Comparison of ENCODE assay signal across 5 fruit fly cellular contexts in the genomic region with DNA sequence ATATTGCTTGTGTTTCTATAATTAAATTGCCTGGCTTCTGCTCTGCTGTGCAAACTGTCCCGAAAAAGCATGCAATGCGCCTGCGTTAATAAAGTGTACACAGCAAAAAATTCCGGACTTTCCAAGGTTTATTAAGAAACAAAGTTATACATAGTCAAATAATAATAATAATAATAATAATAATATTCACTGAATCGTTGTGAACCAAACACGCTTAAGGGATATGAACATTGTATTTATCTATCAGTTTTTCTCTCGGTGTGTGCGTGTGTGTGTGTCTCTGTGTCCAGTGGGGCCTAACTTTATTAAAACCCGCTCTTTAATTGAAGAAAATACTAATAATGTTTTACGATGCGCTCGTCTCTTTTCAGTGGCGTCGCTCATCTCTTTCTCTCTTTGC.
TF ChIP-seq lines count a peak whose summit lies in the region.

No protein-coding gene starts in this region.

- TF ChIP-seq CTCF in whole organism, embryonic (GFP tag; optimal IDR thresholded peaks at IDR 0.05; lab: Kevin White, UChicago): no peak

TF ChIP-seq in whole organism, adult, 20 proteins besides CTCF, POLR2A, EP300 and RAD21 (continues in another document):
- TF ChIP-seq Mnt (GFP tag; optimal IDR thresholded peaks at IDR 0.05; lab: Kevin White, UChicago) (peak; percentile 3), tj (GFP tag; optimal IDR thresholded peaks at IDR 0.05; lab: Kevin White, UChicago) (peak; percentile 11), CG7045 (GFP tag; optimal IDR thresholded peaks at IDR 0.05; lab: Kevin White, UChicago) (peak; percentile 62), CG1620 (GFP tag; optimal IDR thresholded peaks at IDR 0.05; lab: Kevin White, UChicago) (no peak), Clk (GFP tag; optimal IDR thresholded peaks at IDR 0.05; lab: Kevin White, UChicago) (no peak), pad (GFP tag; optimal IDR thresholded peaks at IDR 0.05; lab: Kevin White, UChicago) (no peak), CG5204 (GFP tag; optimal IDR thresholded peaks at IDR 0.05; lab: Kevin White, UChicago) (no peak), CG12768 (GFP tag; optimal IDR thresholded peaks at IDR 0.05; lab: Kevin White, UChicago) (peak; percentile 42), cic (GFP tag; optimal IDR thresholded peaks at IDR 0.05; lab: Kevin White, UChicago) (no peak), CG11617 (GFP tag; optimal IDR thresholded peaks at IDR 0.05; lab: Kevin White, UChicago) (no peak), kay (GFP tag; lab: Kevin White, UChicago; ENCODE audit: borderline replicate concordance) (no peak), cnc (optimal IDR thresholded peaks at IDR 0.05; lab: Kevin White, UChicago) (no peak), ovo (GFP tag; optimal IDR thresholded peaks at IDR 0.05; lab: Kevin White, UChicago) (no peak), CG33017 (tag; optimal IDR thresholded peaks at IDR 0.05; lab: Kevin White, UChicago) (peak; percentile 47), CG7101 (tag; optimal IDR thresholded peaks at IDR 0.05; lab: Kevin White, UChicago) (peak; percentile 60), CG14711 (tag; optimal IDR thresholded peaks at IDR 0.05; lab: Kevin White, UChicago) (peak; percentile 63), toe (GFP tag; optimal IDR thresholded peaks at IDR 0.05; lab: Kevin White, UChicago) (no peak), bab1 (GFP tag; optimal IDR thresholded peaks at IDR 0.05; lab: Kevin White, UChicago) (no peak)

TF ChIP-seq in whole organism, embryonic, 481 proteins besides CTCF, POLR2A, EP300 and RAD21 (continues in another document):
- TF ChIP-seq CG17361 (GFP tag; IDR thresholded peaks at IDR 0.05; lab: Robert Waterston, UW): no peak
- TF ChIP-seq gsb-n (tag; optimal IDR thresholded peaks at IDR 0.05; lab: Kevin White, UChicago): no peak
- no peak for TF ChIP-seq CG12219 (GFP tag; optimal IDR thresholded peaks at IDR 0.05; lab: Kevin White, UChicago)
- TF ChIP-seq Nf-YB (GFP tag; optimal IDR thresholded peaks at IDR 0.05; lab: Kevin White, UChicago): no peak
- TF ChIP-seq hb (GFP tag; IDR thresholded peaks at IDR 0.05; lab: Robert Waterston, UW; ENCODE audit: partially characterized antibody): no peak
- TF ChIP-seq Rx (GFP tag; IDR thresholded peaks at IDR 0.05; lab: Robert Waterston, UW): no peak
- TF ChIP-seq pho (GFP tag; optimal IDR thresholded peaks at IDR 0.05; lab: Kevin White, UChicago): no peak
- TF ChIP-seq CG1529 (GFP tag; optimal IDR thresholded peaks at IDR 0.05; lab: Kevin White, UChicago): no peak
- no peak for TF ChIP-seq odd (GFP tag; optimal IDR thresholded peaks at IDR 0.05; lab: Kevin White, UChicago)
- TF ChIP-seq nau (GFP tag; optimal IDR thresholded peaks at IDR 0.05; lab: Kevin White, UChicago): no peak
- TF ChIP-seq gro (GFP tag; optimal IDR thresholded peaks at IDR 0.05; lab: Kevin White, UChicago): no peak
- no peak for TF ChIP-seq GATAe (GFP tag; conservative IDR thresholded peaks at IDR 0.05; lab: Robert Waterston, UW)
- no peak for TF ChIP-seq oc (tag; optimal IDR thresholded peaks at IDR 0.05; lab: Kevin White, UChicago)
- TF ChIP-seq ssp (GFP tag; IDR thresholded peaks at IDR 0.05; lab: Robert Waterston, UW): no peak
- TF ChIP-seq CHES-1-like (GFP tag; optimal IDR thresholded peaks at IDR 0.05; lab: Kevin White, UChicago): no peak
- TF ChIP-seq pfk (GFP tag; optimal IDR thresholded peaks at IDR 0.05; lab: Kevin White, UChicago): no peak
- no peak for TF ChIP-seq tx (GFP tag; optimal IDR thresholded peaks at IDR 0.05; lab: Kevin White, UChicago)
- TF ChIP-seq onecut (GFP tag; IDR thresholded peaks at IDR 0.05; lab: Robert Waterston, UW): no peak
- TF ChIP-seq CG3065 (GFP tag; optimal IDR thresholded peaks at IDR 0.05; lab: Kevin White, UChicago): no peak

TF ChIP-seq in whole organism, prepupa, 60 proteins besides CTCF, POLR2A, EP300 and RAD21 (continues in another document):
- TF ChIP-seq fd59A (GFP tag; optimal IDR thresholded peaks at IDR 0.05; lab: Kevin White, UChicago) (no peak), fkh (GFP tag; optimal IDR thresholded peaks at IDR 0.05; lab: Kevin White, UChicago) (no peak), eg (GFP tag; IDR thresholded peaks at IDR 0.05; lab: Robert Waterston, UW) (peak; percentile 51; the same call in 1 of the 3 replicates), CG6792 (GFP tag; optimal IDR thresholded peaks at IDR 0.05; lab: Kevin White, UChicago) (peak; percentile 13), Blimp-1 (GFP tag; optimal IDR thresholded peaks at IDR 0.05; lab: Kevin White, UChicago) (no peak), CG6854 (GFP tag; optimal IDR thresholded peaks at IDR 0.05; lab: Kevin White, UChicago) (no peak), CG32006 (GFP tag; optimal IDR thresholded peaks at IDR 0.05; lab: Kevin White, UChicago) (peak; percentile 57), net (GFP tag; optimal IDR thresholded peaks at IDR 0.05; lab: Kevin White, UChicago) (no peak), ss (GFP tag; optimal IDR thresholded peaks at IDR 0.05; lab: Kevin White, UChicago) (peak in 1 of 2 experiments; percentile 18), Sox15 (GFP tag; optimal IDR thresholded peaks at IDR 0.05; lab: Kevin White, UChicago) (no peak), CG8119 (GFP tag; IDR thresholded peaks at IDR 0.05; lab: Robert Waterston, UW) (no peak), fd85E (GFP tag; optimal IDR thresholded peaks at IDR 0.05; lab: Kevin White, UChicago) (no peak), CG3032 (tag; optimal IDR thresholded peaks at IDR 0.05; lab: Kevin White, UChicago) (peak; percentile 49), CG1621 (tag; optimal IDR thresholded peaks at IDR 0.05; lab: Kevin White, UChicago) (peak; percentile 14), CG11902 (GFP tag; optimal IDR thresholded peaks at IDR 0.05; lab: Kevin White, UChicago) (no peak), CG10631 (GFP tag; optimal IDR thresholded peaks at IDR 0.05; lab: Kevin White, UChicago) (peak; percentile 49), cyc (GFP tag; optimal IDR thresholded peaks at IDR 0.05; lab: Kevin White, UChicago) (no peak), Ets96B (tag; optimal IDR thresholded peaks at IDR 0.05; lab: Kevin White, UChicago) (peak; percentile 39), CG31627 (GFP tag; optimal IDR thresholded peaks at IDR 0.05; lab: Kevin White, UChicago) (no peak)

TF ChIP-seq in whole organism, pupa, 21 proteins besides CTCF, POLR2A, EP300 and RAD21:
- TF ChIP-seq CG8301 (tag; optimal IDR thresholded peaks at IDR 0.05; lab: Kevin White, UChicago) (peak; percentile 37), CG17806 (tag; optimal IDR thresholded peaks at IDR 0.05; lab: Kevin White, UChicago) (peak; percentile 44), CG12605 (GFP tag; IDR thresholded peaks at IDR 0.05; lab: Robert Waterston, UW) (peak; percentile 46; the same call in 1 of the 2 replicates), Pif1B (GFP tag; optimal IDR thresholded peaks at IDR 0.05; lab: Kevin White, UChicago) (no peak), rn (GFP tag; IDR thresholded peaks at IDR 0.05; lab: Robert Waterston, UW) (no peak), D1 (tag; optimal IDR thresholded peaks at IDR 0.05; lab: Kevin White, UChicago) (no peak), CG34367 (tag; optimal IDR thresholded peaks at IDR 0.05; lab: Kevin White, UChicago) (peak; percentile 32), CG14655 (GFP tag; optimal IDR thresholded peaks at IDR 0.05; lab: Kevin White, UChicago) (peak; percentile 53), CG4496 (GFP tag; IDR thresholded peaks at IDR 0.05; lab: Robert Waterston, UW) (peak; percentile 46; the same call in 2 of the 3 replicates), Ets98B (GFP tag; IDR thresholded peaks at IDR 0.05; lab: Robert Waterston, UW) (0 out of 2 replicates have a peak, but pooled peaks have one; percentile 13), CG8159 (tag; optimal IDR thresholded peaks at IDR 0.05; lab: Kevin White, UChicago) (peak; percentile 56), EcR (GFP tag; optimal IDR thresholded peaks at IDR 0.05; lab: Kevin White, UChicago) (no peak), CG9948 (tag; optimal IDR thresholded peaks at IDR 0.05; lab: Kevin White, UChicago) (peak; percentile 45), CG10348 (GFP tag; IDR thresholded peaks at IDR 0.05; lab: Robert Waterston, UW) (no peak), CG15710 (tag; optimal IDR thresholded peaks at IDR 0.05; lab: Kevin White, UChicago) (peak; percentile 48), Snoo (tag; optimal IDR thresholded peaks at IDR 0.05; lab: Kevin White, UChicago) (no peak), Pif1A (GFP tag; optimal IDR thresholded peaks at IDR 0.05; lab: Kevin White, UChicago) (no peak), gl (tag; optimal IDR thresholded peaks at IDR 0.05; lab: Kevin White, UChicago) (no peak)

TF ChIP-seq in whole organism, wandering third instar larva, 38 proteins besides CTCF, POLR2A, EP300 and RAD21:
- TF ChIP-seq foxo (GFP tag; optimal IDR thresholded peaks at IDR 0.05; lab: Kevin White, UChicago): peak in 1 of 2 experiments; percentile 19
- TF ChIP-seq ey (GFP tag; optimal IDR thresholded peaks at IDR 0.05; lab: Kevin White, UChicago): no peak
- peak; percentile 1 for TF ChIP-seq Sp1 (GFP tag; optimal IDR thresholded peaks at IDR 0.05; lab: Kevin White, UChicago)
- TF ChIP-seq HLH106 (tag; optimal IDR thresholded peaks at IDR 0.05; lab: Kevin White, UChicago): peak; percentile 30
- TF ChIP-seq rgr (GFP tag; optimal IDR thresholded peaks at IDR 0.05; lab: Kevin White, UChicago): peak; percentile 10
TF ChIP-seq in whole organism, wandering third instar larva: peak in this region for 4.
